Worm (Caenorhabditis elegans): Measurements from ENCODE around the gene C18D1.2.

The C18D1.2 gene

ce11 chrII:10065472-10065871 lies 8.7 kb downstream of the C18D1.2 start (continued):
- no peak for TF ChIP-seq let-526 (GFP tag; IDR thresholded peaks at IDR 0.05)
- no peak for TF ChIP-seq unc-62 (GFP tag; optimal IDR thresholded peaks at IDR 0.05)
- TF ChIP-seq efl-1 (GFP tag; optimal IDR thresholded peaks at IDR 0.05): peak; percentile 30
- no peak for TF ChIP-seq sea-2 (GFP tag; IDR thresholded peaks at IDR 0.05)

- TF ChIP-seq Y53G8AR.9 (GFP tag; conservative IDR thresholded peaks at IDR 0.05): no peak
- no peak for TF ChIP-seq rcor-1 (GFP tag; IDR thresholded peaks at IDR 0.05)
- no peak for TF ChIP-seq ZK185.1 (tag; optimal IDR thresholded peaks at IDR 0.05; ENCODE audit: poor library complexity, severe bottlenecking)
- no peak for TF ChIP-seq athp-1 (tag; optimal IDR thresholded peaks at IDR 0.05)
- TF ChIP-seq nfya-1 (tag; optimal IDR thresholded peaks at IDR 0.05; ENCODE audit: borderline replicate concordance, insufficient read depth): no peak
- TF ChIP-seq madf-6 (GFP tag; IDR thresholded peaks at IDR 0.05): no peak
- no peak for TF ChIP-seq hmg-20 (GFP tag; IDR thresholded peaks at IDR 0.05)
- no peak for TF ChIP-seq ztf-3 (GFP tag; optimal IDR thresholded peaks at IDR 0.05)
- TF ChIP-seq nhr-27 (tag; optimal IDR thresholded peaks at IDR 0.05): no peak
- no peak for TF ChIP-seq nhr-80 (tag; optimal IDR thresholded peaks at IDR 0.05)
- no peak for TF ChIP-seq fkh-3 (tag; optimal IDR thresholded peaks at IDR 0.05)
- no peak for TF ChIP-seq lin-40 (tag; optimal IDR thresholded peaks at IDR 0.05)
- no peak for TF ChIP-seq cebp-1 (GFP tag; IDR thresholded peaks at IDR 0.05)
- TF ChIP-seq cebp-1 (tag; optimal IDR thresholded peaks at IDR 0.05): no peak
- TF ChIP-seq gei-17 (GFP tag; optimal IDR thresholded peaks at IDR 0.05): no peak
- TF ChIP-seq nhr-120 (GFP tag; IDR thresholded peaks at IDR 0.05): no peak
Measured at ce11 chrII:10067817-10068216, 11.0 kb downstream of the C18D1.2 start, which contains the start of gene die-1. die-1 (minus strand) TSS chrII:10067917.

DNA sequence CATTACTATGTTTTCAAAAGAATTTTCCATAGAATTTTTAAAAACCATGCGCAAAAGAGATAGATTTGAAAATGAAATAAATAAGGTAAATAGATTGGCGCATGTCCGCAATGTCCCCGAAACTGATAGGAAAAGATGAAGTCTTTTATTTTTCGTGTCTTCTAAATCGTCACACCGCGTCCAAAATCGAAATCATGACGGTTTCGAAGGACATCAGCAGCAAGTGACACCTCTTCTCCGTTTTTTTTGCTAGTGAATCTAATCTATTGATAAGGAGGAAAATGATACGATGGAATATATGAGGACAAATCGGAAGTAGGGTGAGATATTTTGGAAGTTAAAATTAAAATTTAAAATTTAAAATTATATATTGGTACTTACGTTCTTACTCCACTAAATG lies 17.2 kb downstream of the C18D1.2 start:
- TF ChIP-seq F23B12.7 (tag; optimal IDR thresholded peaks at IDR 0.05; ENCODE audit: insufficient read depth): no peak
- no peak for TF ChIP-seq let-607 (tag; optimal IDR thresholded peaks at IDR 0.05)
- no peak for TF ChIP-seq Y53F4B.3 (GFP tag; IDR thresholded peaks at IDR 0.05)
- TF ChIP-seq ceh-100 (GFP tag; IDR thresholded peaks at IDR 0.05): no peak
- no peak for TF ChIP-seq pha-4 (tag; optimal IDR thresholded peaks at IDR 0.05)
- no peak for TF ChIP-seq madf-3 (GFP tag; IDR thresholded peaks at IDR 0.05)
- no peak for TF ChIP-seq sea-2 (GFP tag; IDR thresholded peaks at IDR 0.05)
- TF ChIP-seq B0261.1 (tag; optimal IDR thresholded peaks at IDR 0.05): no peak
- TF ChIP-seq fkh-3 (tag; optimal IDR thresholded peaks at IDR 0.05): no peak
- TF ChIP-seq bed-2 (GFP tag; IDR thresholded peaks at IDR 0.05): no peak
- no peak for TF ChIP-seq D2030.7 (GFP tag; IDR thresholded peaks at IDR 0.05)

DNA sequence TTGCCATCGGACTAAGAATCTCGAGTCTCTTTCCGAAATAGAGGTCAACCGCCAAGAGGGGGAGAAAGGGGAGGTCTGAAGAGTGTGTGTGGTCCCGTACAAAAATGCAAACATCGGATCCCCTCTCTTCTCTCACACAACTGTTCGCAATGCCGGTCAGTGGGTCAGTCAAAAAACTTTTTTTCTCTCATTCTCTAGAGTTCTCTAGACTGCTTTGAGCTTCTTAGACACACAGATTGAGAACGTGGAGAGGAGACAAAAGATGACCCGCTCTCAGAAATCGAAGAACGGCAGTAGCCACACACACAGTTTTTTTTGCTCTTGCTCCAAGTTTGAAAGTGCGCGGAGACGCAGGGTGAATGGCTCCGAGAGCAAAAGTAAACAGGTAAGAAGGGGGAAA lies 19.0 kb downstream of the C18D1.2 start:
- TF ChIP-seq egl-18 (GFP tag; IDR thresholded peaks at IDR 0.05) (no peak), B0261.1 (tag; optimal IDR thresholded peaks at IDR 0.05) (no peak), somi-1 (GFP tag; optimal IDR thresholded peaks at IDR 0.05) (no peak), aptf-2 (GFP tag; conservative IDR thresholded peaks at IDR 0.05) (no peak), sea-2 (GFP tag; IDR thresholded peaks at IDR 0.05) (no peak), madf-6 (GFP tag; IDR thresholded peaks at IDR 0.05) (no peak), sdz-38 (tag; optimal IDR thresholded peaks at IDR 0.05) (no peak), T26A5.8 (tag; optimal IDR thresholded peaks at IDR 0.05) (no peak), lsl-1 (GFP tag; optimal IDR thresholded peaks at IDR 0.05) (no peak), ztf-25 (GFP tag; IDR thresholded peaks at IDR 0.05) (no peak)
